Fruit fly (Drosophila melanogaster) S2 (cell line): Measurements from ENCODE around the gene Faf2.

Experiments
- CG8478 ChIP-seq: fragments of >200 bp; optimal IDR thresholded peaks from 2 replicates; lab custom pipeline; 2018
- CTCF ChIP-seq, 2 experiments: fragments of >200 bp; optimal IDR thresholded peaks; 2 replicates each; lab custom pipeline; 2018

DNA sequence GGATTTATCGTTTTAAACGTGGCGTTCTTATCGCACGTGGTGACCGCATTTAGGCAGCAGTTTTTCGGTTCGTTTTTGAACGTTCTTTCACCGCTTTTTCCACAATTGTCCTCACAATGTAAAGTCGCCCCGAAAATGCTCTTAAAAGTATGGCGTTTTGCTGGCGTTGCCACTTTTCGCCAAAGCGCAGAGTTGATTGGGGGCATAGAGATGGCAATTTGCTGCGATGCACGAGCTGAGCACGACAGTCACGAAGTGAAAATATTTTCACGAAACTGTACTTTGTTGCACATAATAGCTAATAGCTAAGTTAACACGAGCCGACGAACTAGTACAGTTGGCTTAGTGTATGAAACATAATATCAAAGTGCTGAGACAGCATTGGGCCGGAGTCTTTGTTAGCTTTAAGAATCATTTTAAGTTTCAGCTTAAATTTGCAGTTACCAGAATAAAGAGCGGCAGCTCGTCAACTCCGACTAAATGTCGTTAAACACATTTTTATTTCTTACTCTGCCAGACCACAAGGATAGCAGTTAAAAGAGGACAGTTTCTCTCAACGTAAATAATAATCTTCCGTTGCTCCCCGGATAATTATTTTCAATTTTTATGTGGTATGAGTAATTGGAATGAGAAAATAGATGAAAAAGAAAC, 19.7 kb downstream of the Faf2 start, which contains the start of gene msl-1:
- TF ChIP-seq CG8478 (lab: Kevin White, UChicago) (no peak), CTCF (optimal IDR thresholded peaks at IDR 0.05; lab: Kevin White, UChicago) (peak; percentile 36 to 46)
